Worm (Caenorhabditis elegans): ENCODE results near the gene zfp-1.

The zfp-1 gene

DNA sequence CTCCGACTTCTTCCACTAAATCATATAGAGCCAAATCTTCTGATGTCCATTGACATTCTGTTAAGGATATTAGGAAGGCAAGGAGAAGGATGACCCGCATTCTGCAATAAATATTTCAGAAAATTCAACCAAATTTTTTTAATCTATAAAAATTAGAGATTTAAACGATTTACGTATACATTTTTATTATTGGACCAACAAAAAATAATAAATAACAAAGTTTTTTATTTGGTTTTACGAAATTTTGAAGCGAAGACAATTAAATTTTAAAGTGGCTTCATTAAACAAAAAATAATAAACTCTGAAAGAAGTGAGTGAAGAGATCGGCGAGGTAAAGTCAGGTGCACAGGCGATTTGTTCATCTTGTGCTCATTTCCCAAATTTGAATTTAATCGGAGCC, 35.8 kb downstream of the zfp-1 start, which contains the start of gene F54F2.9:
TSS of gene F54F2.9 (minus strand) at position 101 of the 400 bp plus-strand sequence.
- TF ChIP-seq ets-5 (GFP tag; IDR thresholded peaks at IDR 0.05) (no peak), lin-39 (tag; optimal IDR thresholded peaks at IDR 0.05) (no peak), C16A3.4 (tag; optimal IDR thresholded peaks at IDR 0.05) (no peak), jun-1 (tag; optimal IDR thresholded peaks at IDR 0.05) (no peak), swsn-7 (tag; optimal IDR thresholded peaks at IDR 0.05) (no peak), Y116A8C.19 (tag; optimal IDR thresholded peaks at IDR 0.05; ENCODE audit: borderline replicate concordance) (no peak), lir-3 (tag; optimal IDR thresholded peaks at IDR 0.05; ENCODE audit: poor library complexity) (no peak), grh-1 (GFP tag; IDR thresholded peaks at IDR 0.05) (no peak), hpl-2 (GFP tag; optimal IDR thresholded peaks at IDR 0.05) (no peak)

DNA sequence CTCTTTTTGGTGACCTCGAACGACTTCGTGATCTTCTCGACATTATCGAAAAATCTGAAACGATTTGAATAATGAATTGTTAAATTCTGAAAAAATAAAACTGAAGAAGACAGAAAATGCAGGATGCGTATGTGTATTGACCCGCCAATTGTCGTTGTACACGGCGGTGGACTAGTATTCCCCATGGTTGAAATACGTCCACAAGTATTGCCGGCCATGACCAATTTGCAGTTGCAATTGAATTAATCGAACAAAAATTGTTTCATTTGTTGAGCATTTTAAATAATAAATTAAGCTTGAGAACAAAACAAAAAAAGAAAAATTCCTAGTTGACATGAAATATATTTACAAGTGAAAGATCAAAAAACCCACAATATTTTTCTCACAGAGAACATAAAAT, 37.9 kb downstream of the zfp-1 start, which contains the start of gene F44E2.3:
TSS of gene F44E2.3 (minus strand) at position 61 of the 400 bp plus-strand sequence.
- TF ChIP-seq lin-35 (GFP tag; optimal IDR thresholded peaks at IDR 0.05): peak; percentile 22 to 38
- TF ChIP-seq lir-3 (tag; optimal IDR thresholded peaks at IDR 0.05; ENCODE audit: poor library complexity): peak; percentile 10
- TF ChIP-seq blmp-1 (tag; optimal IDR thresholded peaks at IDR 0.05): peak; percentile 28
- no peak for TF ChIP-seq elt-2 (tag; optimal IDR thresholded peaks at IDR 0.05)
- peak; percentile 28 for TF ChIP-seq efl-1 (optimal IDR thresholded peaks at IDR 0.05)
- peak in 1 of 2 experiments; percentile 28 for TF ChIP-seq efl-1 (GFP tag; optimal IDR thresholded peaks at IDR 0.05 in 1 of 2)
- TF ChIP-seq mep-1 (tag; optimal IDR thresholded peaks at IDR 0.05): peak; percentile 19
- TF ChIP-seq dpl-1 (GFP tag; optimal IDR thresholded peaks at IDR 0.05): peak in 2 of 3 experiments; percentile 18 to 42
- no peak for TF ChIP-seq alr-1 (tag; optimal IDR thresholded peaks at IDR 0.05; ENCODE audit: borderline replicate concordance)

DNA sequence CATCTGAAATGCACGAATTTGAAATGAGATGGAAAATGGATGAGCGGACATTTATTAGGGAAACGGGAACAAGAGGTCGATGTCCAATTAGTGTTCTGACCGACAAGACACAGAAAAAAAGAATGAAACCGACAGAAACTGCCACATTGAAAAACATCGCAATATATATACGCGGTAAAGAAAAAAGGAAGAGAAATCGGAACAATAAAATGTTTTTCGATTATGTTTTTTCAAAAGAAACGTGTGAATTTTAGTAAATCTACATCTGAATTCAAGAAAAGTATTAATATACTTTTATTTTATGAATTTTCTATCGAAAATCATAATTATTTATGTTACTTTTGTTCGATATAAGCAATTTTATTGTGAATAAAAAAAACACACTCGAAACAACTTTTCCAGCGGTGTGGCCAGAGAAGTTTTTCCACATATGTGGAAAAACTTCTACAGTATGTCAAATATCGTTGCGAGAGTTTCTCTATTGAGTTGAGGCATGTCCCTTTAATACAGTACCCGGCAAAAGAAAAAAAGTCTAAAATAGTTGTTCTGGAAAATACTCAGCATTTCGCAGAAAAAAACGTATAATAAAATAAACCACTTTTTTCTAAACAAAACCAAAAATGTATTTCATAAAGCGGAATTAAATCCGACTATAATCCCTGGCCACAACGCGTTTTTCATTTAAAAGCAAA, 39.9 kb downstream of the zfp-1 start, which contains the start of gene F44E2.10:
TSS of gene F44E2.10 (minus strand) at position 51 of the 692 bp plus-strand sequence.
- TF ChIP-seq sox-4 (tag; optimal IDR thresholded peaks at IDR 0.05) (no peak), hlh-17 (GFP tag; optimal IDR thresholded peaks at IDR 0.05; ENCODE audit: borderline replicate concordance) (no peak), nhr-84 (tag; optimal IDR thresholded peaks at IDR 0.05) (no peak), unc-62 (GFP tag; optimal IDR thresholded peaks at IDR 0.05) (no peak), ceh-88 (GFP tag; IDR thresholded peaks at IDR 0.05) (no peak), F16B12.6 (tag; optimal IDR thresholded peaks at IDR 0.05) (no peak), mef-2 (tag; optimal IDR thresholded peaks at IDR 0.05) (no peak), nhr-47 (tag; optimal IDR thresholded peaks at IDR 0.05) (no peak), isw-1 (GFP tag; IDR thresholded peaks at IDR 0.05) (no peak), unc-30 (tag; optimal IDR thresholded peaks at IDR 0.05) (no peak), lin-35 (GFP tag; optimal IDR thresholded peaks at IDR 0.05) (no peak), fos-1 (tag; optimal IDR thresholded peaks at IDR 0.05) (no peak), ces-1 (GFP tag; optimal IDR thresholded peaks at IDR 0.05) (no peak), nhr-28 (tag; optimal IDR thresholded peaks at IDR 0.05) (no peak), blmp-1 (tag; optimal IDR thresholded peaks at IDR 0.05) (no peak), elt-3 (tag; optimal IDR thresholded peaks at IDR 0.05) (no peak), lin-14 (GFP tag; optimal IDR thresholded peaks at IDR 0.05) (no peak), fkh-4 (tag; optimal IDR thresholded peaks at IDR 0.05; ENCODE audit: borderline replicate concordance) (no peak)

DNA sequence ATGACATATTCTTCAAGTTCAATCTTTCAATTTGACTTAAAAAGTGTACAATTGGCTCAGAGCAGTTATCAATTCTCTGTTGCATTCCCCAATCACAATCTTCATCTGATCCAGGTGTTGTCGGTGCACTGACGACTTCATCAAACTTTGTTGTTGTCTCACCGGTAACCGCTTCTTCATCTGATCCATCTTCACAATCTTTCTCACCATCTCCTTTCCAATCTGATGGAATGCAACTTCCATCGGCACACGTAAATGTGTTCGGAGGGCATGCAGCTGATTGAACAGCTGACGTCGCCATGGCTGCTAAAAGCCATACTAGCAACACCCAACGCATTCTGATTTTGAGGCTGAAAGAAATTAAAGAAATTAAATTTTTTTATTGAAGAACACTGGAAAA, 46.7 kb downstream of the zfp-1 start, which contains the start of gene F44E2.4:
TSS of gene F44E2.4 (minus strand) at position 350 of the 400 bp plus-strand sequence.
- no peak for TF ChIP-seq skn-1 (tag; optimal IDR thresholded peaks at IDR 0.05)
- TF ChIP-seq fkh-8 (tag; optimal IDR thresholded peaks at IDR 0.05): no peak
- TF ChIP-seq C34B4.2 (tag; optimal IDR thresholded peaks at IDR 0.05): no peak
- TF ChIP-seq lin-39 (tag; optimal IDR thresholded peaks at IDR 0.05): no peak
- TF ChIP-seq pqm-1 (tag; optimal IDR thresholded peaks at IDR 0.05): no peak
- no peak for TF ChIP-seq fos-1 (tag; optimal IDR thresholded peaks at IDR 0.05)
- TF ChIP-seq F16B12.6 (tag; optimal IDR thresholded peaks at IDR 0.05): no peak
- TF ChIP-seq hpl-2 (GFP tag; optimal IDR thresholded peaks at IDR 0.05): no peak
- TF ChIP-seq isw-1 (GFP tag; IDR thresholded peaks at IDR 0.05): no peak
- no peak for TF ChIP-seq nhr-20 (tag; optimal IDR thresholded peaks at IDR 0.05)
- TF ChIP-seq hlh-4 (tag; optimal IDR thresholded peaks at IDR 0.05): no peak
- TF ChIP-seq tlp-1 (tag; optimal IDR thresholded peaks at IDR 0.05): no peak
- TF ChIP-seq lin-35 (GFP tag; optimal IDR thresholded peaks at IDR 0.05): no peak
- TF ChIP-seq pax-3 (tag; optimal IDR thresholded peaks at IDR 0.05): no peak
- TF ChIP-seq nhr-90 (tag; optimal IDR thresholded peaks at IDR 0.05; ENCODE audit: poor library complexity): no peak
- no peak for TF ChIP-seq unc-30 (tag; optimal IDR thresholded peaks at IDR 0.05)
- TF ChIP-seq mef-2 (tag; optimal IDR thresholded peaks at IDR 0.05): no peak
- TF ChIP-seq lsy-2 (tag; optimal IDR thresholded peaks at IDR 0.05): no peak
